Fruit fly (Drosophila melanogaster): ENCODE results near the gene CG13280.
A peak's percentile ranks its signal among the peaks of the same experiment; 100 is the strongest.

The CG13280 gene

dm6 chr2L:16761891-16762290 lies 59.0 kb downstream of the CG13280 start (continued):
- TF ChIP-seq CG2678 (tag; optimal IDR thresholded peaks at IDR 0.05) (no peak), CG11456 (GFP tag; IDR thresholded peaks at IDR 0.05) (no peak), wor (GFP tag; IDR thresholded peaks at IDR 0.05) (no peak), wdn (GFP tag; IDR thresholded peaks at IDR 0.05) (no peak), slbo (GFP tag; IDR thresholded peaks at IDR 0.05) (peak; percentile 35; the same call in 1 of the 2 replicates), sug (tag; optimal IDR thresholded peaks at IDR 0.05) (peak; percentile 11)

DNA sequence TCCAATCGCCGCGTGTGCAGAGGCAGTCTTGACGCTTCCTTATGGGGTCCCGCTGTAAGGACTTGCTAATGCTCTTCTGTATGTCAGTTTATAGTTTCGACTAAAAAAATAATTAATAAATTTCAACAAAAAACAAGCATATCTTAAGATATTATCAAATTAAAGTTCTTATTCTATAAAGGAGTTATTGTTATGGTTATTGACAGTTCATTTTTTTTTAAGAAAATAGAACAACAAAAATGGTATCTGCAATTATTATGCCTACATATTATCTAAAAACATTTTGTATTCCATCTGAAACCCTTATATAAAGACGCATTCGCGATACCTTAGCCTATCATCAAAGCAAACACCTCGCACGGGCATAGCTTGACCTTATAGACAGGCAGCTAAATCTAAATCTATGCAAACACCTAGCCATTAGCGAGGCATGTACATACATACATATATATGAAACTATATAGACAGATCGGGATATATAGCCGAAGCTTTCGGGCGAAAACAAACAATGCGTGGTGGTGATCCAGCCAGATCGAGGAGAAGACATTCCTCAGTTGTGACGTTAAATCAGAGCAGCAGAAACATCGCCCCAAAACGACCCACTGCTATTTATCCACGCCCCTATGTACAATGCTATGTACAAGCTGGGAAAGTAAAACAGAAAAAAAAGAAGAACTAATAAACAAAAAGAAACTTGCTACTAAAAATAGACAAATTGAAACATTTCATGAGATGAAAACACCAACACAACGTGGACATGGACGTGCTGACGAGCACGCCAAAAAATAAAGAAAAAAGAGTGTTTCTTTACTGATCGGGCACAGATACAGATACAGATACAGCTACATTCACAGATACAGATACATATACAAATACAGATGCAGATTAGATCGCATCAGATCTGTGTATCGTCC lies 60.1 kb downstream of the CG13280 start, which contains the start of gene ppk17:
Gene ppk17 (minus strand): TSS at position 51 of the 914 bp plus-strand sequence.
- TF ChIP-seq CG30431 (GFP tag; optimal IDR thresholded peaks at IDR 0.05) = no peak
- peak in 1 of 2 experiments; percentile 6 for TF ChIP-seq Pdp1 (GFP tag; optimal IDR thresholded peaks at IDR 0.05)
- TF ChIP-seq eve (GFP tag; optimal IDR thresholded peaks at IDR 0.05) = no peak
- no peak for TF ChIP-seq CG9437 (GFP tag; optimal IDR thresholded peaks at IDR 0.05)
- TF ChIP-seq CG12769 (tag; optimal IDR thresholded peaks at IDR 0.05) = peak; percentile 68
- TF ChIP-seq Med (GFP tag) = peak; percentile 25
- TF ChIP-seq grau (tag; optimal IDR thresholded peaks at IDR 0.05) = peak; percentile 4
- TF ChIP-seq dm (GFP tag; optimal IDR thresholded peaks at IDR 0.05) = no peak
- TF ChIP-seq ranshi (GFP tag; IDR thresholded peaks at IDR 0.05) = no peak
- TF ChIP-seq gem (tag; optimal IDR thresholded peaks at IDR 0.05) = peak; percentile 22
- TF ChIP-seq sd (tag; optimal IDR thresholded peaks at IDR 0.05) = peak; percentile 85
- TF ChIP-seq CG2712 (tag; optimal IDR thresholded peaks at IDR 0.05) = no peak
- TF ChIP-seq CG17361 (GFP tag; IDR thresholded peaks at IDR 0.05) = 0 out of 3 replicates have a peak, but pooled peaks have one; percentile 14
- TF ChIP-seq CG34224 (GFP tag; IDR thresholded peaks at IDR 0.05; ENCODE audit: partially characterized antibody) = no peak
- peak; percentile 35; the same call in 1 of the 2 replicates for TF ChIP-seq Drgx (GFP tag; IDR thresholded peaks at IDR 0.05)
- TF ChIP-seq CG8359 (GFP tag; optimal IDR thresholded peaks at IDR 0.05; ENCODE audit: borderline replicate concordance) = no peak
- no peak for TF ChIP-seq CG12155 (GFP tag; optimal IDR thresholded peaks at IDR 0.05)
- TF ChIP-seq CG10543 (GFP tag; optimal IDR thresholded peaks at IDR 0.05) = peak; percentile 59
- TF ChIP-seq cg (GFP tag; optimal IDR thresholded peaks at IDR 0.05) = peak; percentile 45
- TF ChIP-seq shn (GFP tag; optimal IDR thresholded peaks at IDR 0.05) = no peak
- 0 out of 2 replicates have a peak, but pooled peaks have one; percentile 17 for TF ChIP-seq CG32767 (GFP tag; IDR thresholded peaks at IDR 0.05)
- TF ChIP-seq emc (GFP tag; optimal IDR thresholded peaks at IDR 0.05) = no peak
- TF ChIP-seq knrl (GFP tag; IDR thresholded peaks at IDR 0.05; ENCODE audit: partially characterized antibody) = no peak
- TF ChIP-seq sens (GFP tag) = peak; percentile 15

- TF ChIP-seq CG12391 (tag; optimal IDR thresholded peaks at IDR 0.05) (no peak), CG1602 (GFP tag; optimal IDR thresholded peaks at IDR 0.05) (no peak), row (GFP tag; IDR thresholded peaks at IDR 0.05) (no peak), CG30431 (GFP tag; optimal IDR thresholded peaks at IDR 0.05) (no peak), nmo (GFP tag; optimal IDR thresholded peaks at IDR 0.05) (no peak), usp (GFP tag; optimal IDR thresholded peaks at IDR 0.05) (no peak), Dp (GFP tag; optimal IDR thresholded peaks at IDR 0.05) (no peak), chinmo (GFP tag; IDR thresholded peaks at IDR 0.05; ENCODE audit: partially characterized antibody) (peak; percentile 69; the same call in 1 of the 4 replicates), vvl (GFP tag; IDR thresholded peaks at IDR 0.05) (peak; percentile 53), CG7372 (GFP tag; IDR thresholded peaks at IDR 0.05) (no peak), Poxn (GFP tag; IDR thresholded peaks at IDR 0.05) (no peak), kni (GFP tag; optimal IDR thresholded peaks at IDR 0.05) (no peak), Med (GFP tag) (peak; percentile 76), Trl (optimal IDR thresholded peaks at IDR 0.05) (peak; percentile 14 to 21), Trl (GFP tag; optimal IDR thresholded peaks at IDR 0.05) (no peak), HLHmδ (GFP tag; optimal IDR thresholded peaks at IDR 0.05) (no peak), CG31441 (GFP tag; IDR thresholded peaks at IDR 0.05) (no peak), Sox100B (GFP tag; optimal IDR thresholded peaks at IDR 0.05) (no peak), CG17361 (GFP tag; IDR thresholded peaks at IDR 0.05) (no peak), H15 (GFP tag; IDR thresholded peaks at IDR 0.05) (no peak), psq (GFP tag; optimal IDR thresholded peaks at IDR 0.05) (no peak)
These were observed 66.8 kb downstream of the CG13280 start, which contains the start of gene yellow-b for dm6 chr2L:16754074-16754473. yellow-b (plus strand) TSS chr2L:16754336.

Measured in whole organism, embryonic.